Worm (Caenorhabditis elegans) whole organism, young adult: ENCODE data around the gene srsx-6.

Source experiments
- B0035.1 ChIP-seq: sonication (generic microtip); optimal IDR thresholded peaks from 2 replicates; lab custom pipeline; 2016; ENCODE audit warnings: missing genetic modification characterization, mild to moderate bottlenecking, missing compliant biosample characterization, missing genotype, missing genetic modification reagents
- C17E4.6 ChIP-seq: fragments of 200-800 bp; sonication (Bioruptor generic); IDR thresholded peaks from 2 replicates; pipeline ENCODE4 v1.3.6; 2022; ENCODE audit warnings: missing genetic modification reagents, missing genetic modification characterization, missing compliant biosample characterization
- D2030.7 ChIP-seq: fragments of 200-800 bp; sonication (Bioruptor generic); IDR thresholded peaks from 2 replicates; pipeline ENCODE4 v1.3.6; 2022; ENCODE audit warnings: missing genetic modification reagents, missing genetic modification characterization, missing compliant biosample characterization
- F39B2.1 ChIP-seq: fragments of 200-800 bp; sonication (Bioruptor generic); IDR thresholded peaks from 2 replicates; pipeline ENCODE4 v1.3.6; 2022; ENCODE audit warnings: missing genetic modification reagents, missing genetic modification characterization, missing compliant biosample characterization
- Y56A3A.18 ChIP-seq: fragments of 200-800 bp; sonication (Bioruptor generic); IDR thresholded peaks from 2 replicates; pipeline ENCODE4 v1.3.6; 2022; ENCODE audit warnings: missing genetic modification reagents, missing genetic modification characterization, missing compliant biosample characterization
- Y67H2A.10 ChIP-seq: fragments of 200-800 bp; sonication (Bioruptor generic); conservative IDR thresholded peaks from 2 replicates; pipeline ENCODE4 v1.3.6; 2022; ENCODE audit warnings: missing genetic modification reagents, missing genetic modification characterization, missing compliant biosample characterization
- ama-1 ChIP-seq, 3 experiments: fragments of 150-350 bp in 1 of 3; sonication (generic microtip) in 2 of 3; optimal IDR thresholded peaks; 2 replicates each; lab custom pipeline; 2014 to 2018; ENCODE audit warnings: missing biosample characterization in 2 of 3, missing genetic modification characterization in 2 of 3, missing genetic modification reagents in 2 of 3
- atf-7 ChIP-seq: sonication (generic microtip); optimal IDR thresholded peaks from 2 replicates; lab custom pipeline; 2017; ENCODE audit warnings: mild to moderate bottlenecking, missing genetic modification characterization, missing compliant biosample characterization
- athp-1 ChIP-seq: sonication (generic microtip); optimal IDR thresholded peaks from 2 replicates; lab custom pipeline; 2017; ENCODE audit warnings: mild to moderate bottlenecking, missing genetic modification characterization, missing compliant biosample characterization
- attf-5 ChIP-seq: fragments of 200-800 bp; sonication (Bioruptor generic); optimal IDR thresholded peaks from 2 replicates; lab custom pipeline; 2018; ENCODE audit warnings: mild to moderate bottlenecking, missing genetic modification characterization, missing compliant biosample characterization
- attf-6 ChIP-seq: fragments of 200-800 bp; sonication (Bioruptor generic); IDR thresholded peaks from 2 replicates; pipeline ENCODE4 v1.3.6; 2022; ENCODE audit warnings: missing genetic modification reagents, missing genetic modification characterization, missing compliant biosample characterization
- cebp-1 ChIP-seq, 2 experiments: fragments of 200-800 bp in 1 of 2; sonication (Bioruptor generic) in 1 of 2; sonication (generic microtip) in 1 of 2; IDR thresholded peaks in 1 of 2; optimal IDR thresholded peaks in 1 of 2; 2 replicates each; pipeline versions ENCODE4 v1.3.6 to Lab custom; 2017 to 2022; ENCODE audit warnings: missing compliant biosample characterization in 2 of 2, missing genetic modification characterization in 2 of 2, mild to moderate bottlenecking in 1 of 2, missing genetic modification reagents in 1 of 2, moderate library complexity in 1 of 2
- ceh-100 ChIP-seq: fragments of 200-800 bp; sonication (Bioruptor generic); IDR thresholded peaks from 2 replicates; pipeline ENCODE4 v1.3.6; 2022; ENCODE audit warnings: missing genetic modification reagents, missing genetic modification characterization, missing compliant biosample characterization
- ceh-27 ChIP-seq: fragments of 200-800 bp; sonication (Bioruptor generic); optimal IDR thresholded peaks from 2 replicates; lab custom pipeline; 2018; ENCODE audit warnings: mild to moderate bottlenecking, missing genetic modification characterization, moderate library complexity, missing compliant biosample characterization
- ceh-58 ChIP-seq: fragments of 200-800 bp; sonication (Bioruptor generic); IDR thresholded peaks from 2 replicates; pipeline ENCODE4 v1.3.6; 2022; ENCODE audit warnings: missing genetic modification characterization, missing compliant biosample characterization
- die-1 ChIP-seq: sonication (generic microtip); optimal IDR thresholded peaks from 2 replicates; lab custom pipeline; 2016; ENCODE audit warnings: missing genotype, mild to moderate bottlenecking, missing genetic modification characterization, missing compliant biosample characterization
- dpff-1 ChIP-seq: sonication (generic microtip); optimal IDR thresholded peaks from 2 replicates; lab custom pipeline; 2017; ENCODE audit warnings: mild to moderate bottlenecking, missing genetic modification characterization, missing compliant biosample characterization
- egrh-3 ChIP-seq: fragments of 200-800 bp; sonication (Bioruptor generic); IDR thresholded peaks from 2 replicates; pipeline ENCODE4 v1.3.6; 2022; ENCODE audit warnings: missing genetic modification reagents, missing genetic modification characterization, missing compliant biosample characterization
- ekl-4 ChIP-seq: fragments of 200-800 bp; sonication (Bioruptor generic); IDR thresholded peaks from 2 replicates; pipeline ENCODE4 v1.3.6; 2022; ENCODE audit warnings: missing genetic modification reagents, missing genetic modification characterization, missing compliant biosample characterization
- let-607 ChIP-seq, 2 experiments: fragments of 200-800 bp in 1 of 2; sonication (Bioruptor generic) in 1 of 2; sonication (generic microtip) in 1 of 2; optimal IDR thresholded peaks; 2 replicates each; lab custom pipeline; 2016 to 2018; ENCODE audit warnings: mild to moderate bottlenecking in 2 of 2, missing compliant biosample characterization in 2 of 2, missing genetic modification characterization in 2 of 2, moderate library complexity in 2 of 2, missing genotype in 1 of 2
- lin-26 ChIP-seq: fragments of 200-800 bp; sonication (Bioruptor generic); IDR thresholded peaks from 2 replicates; pipeline ENCODE4 v1.3.6; 2022; ENCODE audit warnings: missing genetic modification reagents, missing genetic modification characterization, missing compliant biosample characterization
- lin-35 ChIP-seq, 3 experiments: fragments of 150-350 bp in 2 of 3; sonication (generic microtip) in 1 of 3; optimal IDR thresholded peaks; 2 replicates each; lab custom pipeline; 2014 to 2018; ENCODE audit warnings: missing biosample characterization in 3 of 3, missing genetic modification characterization in 3 of 3, missing genetic modification reagents in 3 of 3
- lsl-1 ChIP-seq: fragments of 200-800 bp; sonication (Bioruptor generic); optimal IDR thresholded peaks from 2 replicates; lab custom pipeline; 2018; ENCODE audit warnings: mild to moderate bottlenecking, missing genetic modification characterization, moderate library complexity, missing compliant biosample characterization
- madf-10 ChIP-seq: sonication (generic microtip); optimal IDR thresholded peaks from 2 replicates; lab custom pipeline; 2016; ENCODE audit warnings: mild to moderate bottlenecking, missing genetic modification characterization, missing compliant biosample characterization
- madf-8 ChIP-seq: fragments of 200-800 bp; sonication (Bioruptor generic); conservative IDR thresholded peaks from 2 replicates; pipeline ENCODE4 v1.3.6; 2022; ENCODE audit warnings: missing genetic modification reagents, missing genetic modification characterization, missing compliant biosample characterization
- mxl-1 ChIP-seq: sonication (generic microtip); optimal IDR thresholded peaks from 2 replicates; lab custom pipeline; 2016; ENCODE audit warnings: missing genetic modification characterization, missing compliant biosample characterization
- nfya-1 ChIP-seq: sonication (generic microtip); optimal IDR thresholded peaks from 2 replicates; lab custom pipeline; 2017; ENCODE audit warnings: antibody characterized with exemption, missing compliant biosample characterization, missing genetic modification characterization, borderline replicate concordance; ENCODE audit not compliant: insufficient read depth
- nfyb-1 ChIP-seq: fragments of 200-800 bp; sonication (Bioruptor generic); IDR thresholded peaks from 2 replicates; pipeline ENCODE4 v1.3.6; 2022; ENCODE audit warnings: missing genetic modification reagents, missing genetic modification characterization, missing compliant biosample characterization
- pbrm-1 ChIP-seq: fragments of 200-800 bp; sonication (Bioruptor generic); IDR thresholded peaks from 2 replicates; pipeline ENCODE4 v1.3.6; 2022; ENCODE audit warnings: missing genetic modification reagents, missing genetic modification characterization, missing compliant biosample characterization
- sptf-2 ChIP-seq: fragments of 200-800 bp; sonication (Bioruptor generic); optimal IDR thresholded peaks from 2 replicates; lab custom pipeline; 2018; ENCODE audit warnings: mild to moderate bottlenecking, missing genetic modification characterization, missing compliant biosample characterization
- tbx-9 ChIP-seq: sonication (generic microtip); optimal IDR thresholded peaks from 2 replicates; lab custom pipeline; 2016; ENCODE audit warnings: borderline replicate concordance, missing genetic modification characterization, inconsistent platforms, missing compliant biosample characterization
- unc-62 ChIP-seq: fragments of 150-350 bp; optimal IDR thresholded peaks from 2 replicates; lab custom pipeline; 2014; ENCODE audit warnings: missing biosample characterization, missing genetic modification reagents, missing genetic modification characterization
- zim-3 ChIP-seq: sonication (generic microtip); optimal IDR thresholded peaks from 2 replicates; lab custom pipeline; 2017; ENCODE audit warnings: mild to moderate bottlenecking, missing genetic modification characterization, moderate library complexity, missing compliant biosample characterization

Gene srsx-6

ce11 chrV:7932998-7933397, 6.1 kb downstream of the srsx-6 start, which contains the start of gene ncx-10 (continued):
- no peak for TF ChIP-seq Y67H2A.10 (GFP tag; lab: Robert Waterston, UW)

ce11 chrV:7937152-7937551, 10.3 kb downstream of the srsx-6 start, which contains the start of gene srsx-3:
Gene srsx-3, minus strand, starts transcription at chrV:7937252.
- TF ChIP-seq ekl-4 (GFP tag; lab: Robert Waterston, UW) = no peak
- TF ChIP-seq atf-7 (tag; lab: Kevin White, UChicago) = no peak
- no peak for TF ChIP-seq Y56A3A.18
- TF ChIP-seq attf-6 (GFP tag; lab: Robert Waterston, UW) = no peak
- no peak for TF ChIP-seq F39B2.1 (GFP tag; lab: Robert Waterston, UW)
- no peak for TF ChIP-seq lin-26 (GFP tag; lab: Robert Waterston, UW)
- TF ChIP-seq madf-8 (GFP tag; lab: Robert Waterston, UW) = no peak
- TF ChIP-seq ceh-58 = no peak
- TF ChIP-seq dpff-1 (tag; lab: Kevin White, UChicago) = no peak
- no peak for TF ChIP-seq unc-62 (GFP tag; lab: Kevin White, UChicago)
- TF ChIP-seq madf-10 (tag; lab: Kevin White, UChicago) = no peak
- no peak for TF ChIP-seq let-607 (tag; optimal IDR thresholded peaks at IDR 0.05; lab: Kevin White, UChicago)
- TF ChIP-seq tbx-9 = no peak

ce11 chrV:7940299-7940698, 13.4 kb downstream of the srsx-6 start, which contains the start of gene srt-53:
Gene srt-53, minus strand, starts transcription at chrV:7940399.
- TF ChIP-seq nfyb-1 (GFP tag; lab: Robert Waterston, UW) (no peak), attf-6 (GFP tag; lab: Robert Waterston, UW) (no peak)

ce11 chrV:7943568-7943967, 16.7 kb downstream of the srsx-6 start, which contains the start of gene Y97E10B.1:
Gene Y97E10B.1, plus strand, starts transcription at chrV:7943868.
- TF ChIP-seq nfya-1 (tag; lab: Kevin White, UChicago) (no peak), ama-1 (optimal IDR thresholded peaks at IDR 0.05; lab: Kevin White, UChicago) (no peak), ama-1 (GFP tag; optimal IDR thresholded peaks at IDR 0.05; lab: Kevin White, UChicago) (no peak), pbrm-1 (GFP tag; lab: Robert Waterston, UW) (no peak), athp-1 (tag; lab: Kevin White, UChicago) (no peak), sptf-2 (GFP tag; lab: Kevin White, UChicago) (no peak), egrh-3 (GFP tag; lab: Robert Waterston, UW) (no peak), Y67H2A.10 (GFP tag; lab: Robert Waterston, UW) (no peak), D2030.7 (GFP tag; lab: Robert Waterston, UW) (no peak), ceh-27 (GFP tag; lab: Kevin White, UChicago) (no peak), B0035.1 (tag; lab: Kevin White, UChicago) (no peak), lin-35 (GFP tag; optimal IDR thresholded peaks at IDR 0.05; lab: Kevin White, UChicago) (no peak)

- TF ChIP-seq lsl-1 (no peak), lin-35 (GFP tag; optimal IDR thresholded peaks at IDR 0.05; lab: Kevin White, UChicago) (no peak), attf-6 (GFP tag; lab: Robert Waterston, UW) (no peak), Y56A3A.18 (no peak), mxl-1 (no peak), C17E4.6 (GFP tag; lab: Robert Waterston, UW) (no peak), ceh-100 (GFP tag; lab: Robert Waterston, UW) (no peak), attf-5 (GFP tag; lab: Kevin White, UChicago) (no peak), die-1 (tag; lab: Kevin White, UChicago) (no peak), lin-26 (GFP tag; lab: Robert Waterston, UW) (no peak), cebp-1 (GFP tag; IDR thresholded peaks at IDR 0.05; lab: Robert Waterston, UW) (no peak), cebp-1 (tag; optimal IDR thresholded peaks at IDR 0.05; lab: Kevin White, UChicago) (no peak), zim-3 (tag; lab: Kevin White, UChicago) (no peak)
These were observed 19.3 kb downstream of the srsx-6 start for ce11 chrV:7946229-7946628.
